Fruit fly (Drosophila melanogaster) whole organism, embryonic: Measurements from ENCODE around the gene CG4631.

Source experiments
- ATbp ChIP-seq: fragments of 200-800 bp; sonication (Bioruptor generic); optimal IDR thresholded peaks from 2 replicates; lab custom pipeline; 2017; ENCODE audit warnings: missing biosample characterization, mild to moderate bottlenecking, missing genetic modification characterization, missing genetic modification reagents
- B-H2 ChIP-seq: fragments of 200-800 bp; sonication (Bioruptor generic); optimal IDR thresholded peaks from 2 replicates; lab custom pipeline; 2018; ENCODE audit warnings: missing biosample characterization, mild to moderate bottlenecking, missing genetic modification characterization
- BEAF-32 ChIP-seq: fragments of 200-800 bp; sonication (Bioruptor generic); optimal IDR thresholded peaks from 3 replicates; lab custom pipeline; 2017; ENCODE audit warnings: missing biosample characterization, missing genetic modification characterization, mild to moderate bottlenecking, moderate library complexity, missing genetic modification reagents
- BtbVII ChIP-seq: fragments of 200-800 bp; sonication (Bioruptor generic); optimal IDR thresholded peaks from 3 replicates; lab custom pipeline; 2017; ENCODE audit warnings: missing biosample characterization, mild to moderate bottlenecking, missing genetic modification characterization
- CG10462 ChIP-seq: fragments of 200-800 bp; sonication (Bioruptor generic); optimal IDR thresholded peaks from 2 replicates; lab custom pipeline; 2016; ENCODE audit warnings: missing biosample characterization, missing genetic modification characterization
- CG11696 ChIP-seq: fragments of 200-800 bp; sonication (Bioruptor generic); IDR thresholded peaks from 2 replicates; pipeline ENCODE4 v1.3.6; 2022; ENCODE audit warnings: missing biosample characterization, missing genetic modification characterization
- CG1233 ChIP-seq: fragments of 200-800 bp; sonication (Bioruptor generic); optimal IDR thresholded peaks from 4 replicates; lab custom pipeline; 2018; ENCODE audit warnings: missing biosample characterization, mild to moderate bottlenecking, missing genetic modification characterization
- CG12391 ChIP-seq: fragments of 200-800 bp; sonication (Bioruptor generic); optimal IDR thresholded peaks from 3 replicates; lab custom pipeline; 2018; ENCODE audit warnings: missing biosample characterization, mild to moderate bottlenecking, missing genetic modification characterization, moderate library complexity
- CG13894 ChIP-seq: fragments of 200-800 bp; sonication (Bioruptor generic); optimal IDR thresholded peaks from 3 replicates; lab custom pipeline; 2018; ENCODE audit warnings: missing biosample characterization, mild to moderate bottlenecking, missing genetic modification characterization, moderate library complexity
- CG15696 ChIP-seq: fragments of 200-800 bp; sonication (Bioruptor generic); optimal IDR thresholded peaks from 2 replicates; lab custom pipeline; 2019; ENCODE audit warnings: missing biosample characterization, mild to moderate bottlenecking, missing genetic modification characterization, moderate library complexity
- CG16815 ChIP-seq: fragments of 200-800 bp; sonication (Bioruptor generic); optimal IDR thresholded peaks from 3 replicates; lab custom pipeline; 2017; ENCODE audit warnings: missing biosample characterization, mild to moderate bottlenecking, missing genetic modification characterization
- CG17359 ChIP-seq: fragments of 200-800 bp; sonication (Bioruptor generic); optimal IDR thresholded peaks from 3 replicates; lab custom pipeline; 2018; ENCODE audit warnings: missing biosample characterization, mild to moderate bottlenecking, missing genetic modification characterization, moderate library complexity
- CG3407 ChIP-seq: fragments of 200-800 bp; sonication (Bioruptor generic); optimal IDR thresholded peaks from 2 replicates; lab custom pipeline; 2018; ENCODE audit warnings: missing biosample characterization, mild to moderate bottlenecking, missing genetic modification characterization
- CG3726 ChIP-seq: fragments of 200-800 bp; sonication (Bioruptor generic); IDR thresholded peaks from 3 replicates; pipeline ENCODE4, ENCODE4 v1.3.6; 2022; ENCODE audit warnings: missing biosample characterization, missing genetic modification characterization
- CG4854 ChIP-seq: fragments of 200-800 bp; sonication (Bioruptor generic); optimal IDR thresholded peaks from 2 replicates; lab custom pipeline; 2016; ENCODE audit warnings: missing biosample characterization, missing genetic modification characterization, inconsistent platforms
- CG5245 ChIP-seq: fragments of 200-800 bp; sonication (Bioruptor generic); optimal IDR thresholded peaks from 3 replicates; lab custom pipeline; 2016; ENCODE audit warnings: missing biosample characterization, missing genetic modification characterization
- CG6272 ChIP-seq: fragments of 200-800 bp; sonication (Bioruptor generic); IDR thresholded peaks from 2 replicates; pipeline ENCODE4 v1.3.6; 2022; ENCODE audit warnings: missing biosample characterization, missing genetic modification characterization
- CG6654 ChIP-seq: fragments of 200-800 bp; sonication (Bioruptor generic); optimal IDR thresholded peaks from 2 replicates; lab custom pipeline; 2017; ENCODE audit warnings: missing biosample characterization, mild to moderate bottlenecking, missing genetic modification characterization
- CG6854 ChIP-seq: fragments of 200-800 bp; sonication (Bioruptor generic); optimal IDR thresholded peaks from 3 replicates; lab custom pipeline; 2017; ENCODE audit warnings: missing biosample characterization, mild to moderate bottlenecking, missing genetic modification characterization
- CG8290 ChIP-seq, 3 experiments: fragments of 200-800 bp; sonication (Bioruptor generic); optimal IDR thresholded peaks; 2 replicates each; lab custom pipeline; 2016 to 2019; ENCODE audit warnings: missing biosample characterization in 3 of 3, missing genetic modification characterization in 3 of 3, mild to moderate bottlenecking in 2 of 3, moderate library complexity in 1 of 3
- CG9727 ChIP-seq: fragments of 200-800 bp; sonication (Bioruptor generic); optimal IDR thresholded peaks from 3 replicates; lab custom pipeline; 2017; ENCODE audit warnings: missing biosample characterization, mild to moderate bottlenecking, missing genetic modification characterization
- CG9817 ChIP-seq: fragments of 200-800 bp; sonication (Bioruptor generic); optimal IDR thresholded peaks from 2 replicates; lab custom pipeline; 2018; ENCODE audit warnings: missing biosample characterization, mild to moderate bottlenecking, missing genetic modification characterization, moderate library complexity
- CTCF ChIP-seq: fragments of 200-800 bp; sonication (Bioruptor generic); optimal IDR thresholded peaks from 2 replicates; lab custom pipeline; 2017; ENCODE audit warnings: missing biosample characterization, mild to moderate bottlenecking, missing genetic modification characterization, moderate library complexity
- Dad ChIP-seq: fragments of 200-800 bp; sonication (Bioruptor generic); optimal IDR thresholded peaks from 3 replicates; lab custom pipeline; 2016; ENCODE audit warnings: missing biosample characterization, missing genetic modification characterization
- Drgx ChIP-seq: fragments of 200-800 bp; sonication (Bioruptor generic); IDR thresholded peaks from 2 replicates; pipeline ENCODE4 v1.3.6; 2022; ENCODE audit warnings: missing biosample characterization, missing genetic modification characterization
- E2f1 ChIP-seq: fragments of 200-800 bp; sonication (Bioruptor generic); IDR thresholded peaks from 2 replicates; pipeline ENCODE4 v1.3.6; 2022; ENCODE audit warnings: missing biosample characterization, missing genetic modification characterization
- Elba2 ChIP-seq: fragments of 200-800 bp; sonication (Bioruptor generic); optimal IDR thresholded peaks from 3 replicates; lab custom pipeline; 2016; ENCODE audit warnings: missing biosample characterization, missing genetic modification characterization
- Sry-β ChIP-seq: fragments of 200-800 bp; sonication (Bioruptor generic); optimal IDR thresholded peaks from 2 replicates; lab custom pipeline; 2018; ENCODE audit warnings: missing biosample characterization, mild to moderate bottlenecking, missing genetic modification characterization, moderate library complexity
- Sry-δ ChIP-seq: fragments of 200-800 bp; sonication (Bioruptor generic); optimal IDR thresholded peaks from 2 replicates; lab custom pipeline; 2016; ENCODE audit warnings: missing biosample characterization, missing genetic modification characterization
- Xrp1 ChIP-seq: fragments of 200-800 bp; sonication (Bioruptor generic); IDR thresholded peaks from 2 replicates; pipeline ENCODE4 v1.3.6; 2022; ENCODE audit warnings: missing biosample characterization, missing genetic modification characterization
- ara ChIP-seq: fragments of 200-800 bp; sonication (Bioruptor generic); IDR thresholded peaks from 2 replicates; pipeline ENCODE4 v1.3.6; 2022; ENCODE audit warnings: missing biosample characterization, missing genetic modification characterization
- br ChIP-seq: fragments of >200 bp; optimal IDR thresholded peaks from 2 replicates; lab custom pipeline; 2017
- dimm ChIP-seq: fragments of 200-800 bp; sonication (Bioruptor generic); IDR thresholded peaks from 2 replicates; pipeline ENCODE4 v1.3.6; 2022; ENCODE audit warnings: missing biosample characterization, missing genetic modification characterization
- fu2 ChIP-seq: fragments of 200-800 bp; sonication (Bioruptor generic); optimal IDR thresholded peaks from 2 replicates; lab custom pipeline; 2016; ENCODE audit warnings: missing biosample characterization, missing genetic modification characterization
- gem ChIP-seq: fragments of 200-800 bp; sonication (Bioruptor generic); optimal IDR thresholded peaks from 2 replicates; lab custom pipeline; 2019; ENCODE audit warnings: missing biosample characterization, mild to moderate bottlenecking, missing genetic modification characterization, moderate library complexity
- h ChIP-seq: fragments of >200 bp; optimal IDR thresholded peaks from 2 replicates; lab custom pipeline; 2017
- ind ChIP-seq: fragments of 200-800 bp; sonication (Bioruptor generic); optimal IDR thresholded peaks from 3 replicates; lab custom pipeline; 2016; ENCODE audit warnings: missing biosample characterization, missing genetic modification characterization
- insv ChIP-seq, 2 experiments: fragments of 200-800 bp; sonication (Bioruptor generic); optimal IDR thresholded peaks; 3 replicates each; lab custom pipeline; 2016 to 2018; ENCODE audit warnings: missing biosample characterization in 2 of 2, missing genetic modification characterization in 2 of 2
- inv ChIP-seq: fragments of 200-800 bp; sonication (Bioruptor generic); IDR thresholded peaks from 2 replicates; pipeline ENCODE4 v1.3.6; 2022; ENCODE audit warnings: missing biosample characterization, missing genetic modification characterization; ENCODE audit not compliant: partially characterized antibody
- lov ChIP-seq, 2 experiments: fragments of 200-800 bp in 1 of 2; fragments of >200 bp in 1 of 2; sonication (Bioruptor generic) in 1 of 2; IDR thresholded peaks in 1 of 2; optimal IDR thresholded peaks in 1 of 2; 2 replicates in 1 of 2; 3 replicates in 1 of 2; pipeline versions ENCODE4 v1.3.6 to Lab custom; 2017 to 2022; ENCODE audit warnings: missing biosample characterization in 1 of 2, missing genetic modification characterization in 1 of 2
- mld ChIP-seq: fragments of 200-800 bp; sonication (Bioruptor generic); IDR thresholded peaks from 3 replicates; pipeline ENCODE4 v1.3.6; 2022; ENCODE audit warnings: missing biosample characterization, missing genetic modification characterization; ENCODE audit not compliant: partially characterized antibody
- pros ChIP-seq: fragments of 200-800 bp; sonication (Bioruptor generic); optimal IDR thresholded peaks from 3 replicates; lab custom pipeline; 2019; ENCODE audit warnings: missing biosample characterization, mild to moderate bottlenecking, missing genetic modification characterization, moderate library complexity
- sisA ChIP-seq: fragments of 200-800 bp; sonication (Bioruptor generic); IDR thresholded peaks from 2 replicates; pipeline ENCODE4 v1.3.6; 2022; ENCODE audit warnings: missing biosample characterization, missing genetic modification characterization
- so ChIP-seq: fragments of 200-800 bp; sonication (Bioruptor generic); IDR thresholded peaks from 3 replicates; pipeline ENCODE4 v1.3.6; 2022; ENCODE audit warnings: missing biosample characterization, missing genetic modification characterization
- stc ChIP-seq: fragments of 200-800 bp; sonication (Bioruptor generic); IDR thresholded peaks from 2 replicates; pipeline ENCODE4 v1.3.6; 2022; ENCODE audit warnings: missing biosample characterization, missing genetic modification characterization
- tin ChIP-seq: fragments of 200-800 bp; sonication (Bioruptor generic); optimal IDR thresholded peaks from 3 replicates; lab custom pipeline; 2016; ENCODE audit warnings: missing biosample characterization, missing genetic modification characterization
- unpg ChIP-seq: fragments of 200-800 bp; sonication (Bioruptor generic); optimal IDR thresholded peaks from 3 replicates; lab custom pipeline; 2018; ENCODE audit warnings: missing biosample characterization, mild to moderate bottlenecking, missing genetic modification characterization, moderate library complexity

Gene CG4631

dm6 chr2L:16597798-16598737 is 9.1 kb upstream of the CG4631 start (continued):
- TF ChIP-seq CG11696 (GFP tag; lab: Robert Waterston, UW) (no peak), CG15696 (tag; lab: Kevin White, UChicago) (peak; percentile 4), CG5245 (peak; percentile 62), mld (GFP tag; lab: Robert Waterston, UW) (no peak), CG9817 (tag; lab: Kevin White, UChicago) (peak; percentile 15), br (lab: Kevin White, UChicago) (no peak), Drgx (GFP tag; lab: Robert Waterston, UW) (peak; percentile 96), CG12391 (tag; lab: Kevin White, UChicago) (peak; percentile 62), sisA (peak; percentile 50; the same call in 1 of the 2 replicates), pros (GFP tag; lab: Kevin White, UChicago) (no peak), ind (peak; percentile 14), dimm (GFP tag; lab: Robert Waterston, UW) (0 out of 2 replicates have a peak, but pooled peaks have one; percentile 45), CG10462 (peak; percentile 17), so (no peak), Sry-δ (GFP tag; lab: Kevin White, UChicago) (peak; percentile 7), fu2 (GFP tag; lab: Kevin White, UChicago) (peak; percentile 4), CG16815 (GFP tag; lab: Kevin White, UChicago) (peak; percentile 2), h (no peak), CG3726 (GFP tag; lab: Robert Waterston, UW) (no peak), Elba2 (GFP tag; lab: Kevin White, UChicago) (no peak), ATbp (GFP tag; lab: Kevin White, UChicago) (peak; percentile 81), CG9727 (peak; percentile 28), E2f1 (GFP tag; lab: Robert Waterston, UW) (no peak), Sry-β (GFP tag; lab: Kevin White, UChicago) (no peak), CG6272 (GFP tag; lab: Robert Waterston, UW) (no peak), CG13894 (tag; lab: Kevin White, UChicago) (no peak), CG4854 (GFP tag; lab: Kevin White, UChicago) (peak; percentile 3), CG8290 (GFP tag; optimal IDR thresholded peaks at IDR 0.05; lab: Kevin White, UChicago) (peak; percentile 25), CG8290 (tag; optimal IDR thresholded peaks at IDR 0.05; lab: Kevin White, UChicago) (no peak), unpg (GFP tag; lab: Kevin White, UChicago) (peak; percentile 79), gem (tag; lab: Kevin White, UChicago) (peak; percentile 83), tin (peak; percentile 42), Xrp1 (peak; percentile 64)

DNA sequence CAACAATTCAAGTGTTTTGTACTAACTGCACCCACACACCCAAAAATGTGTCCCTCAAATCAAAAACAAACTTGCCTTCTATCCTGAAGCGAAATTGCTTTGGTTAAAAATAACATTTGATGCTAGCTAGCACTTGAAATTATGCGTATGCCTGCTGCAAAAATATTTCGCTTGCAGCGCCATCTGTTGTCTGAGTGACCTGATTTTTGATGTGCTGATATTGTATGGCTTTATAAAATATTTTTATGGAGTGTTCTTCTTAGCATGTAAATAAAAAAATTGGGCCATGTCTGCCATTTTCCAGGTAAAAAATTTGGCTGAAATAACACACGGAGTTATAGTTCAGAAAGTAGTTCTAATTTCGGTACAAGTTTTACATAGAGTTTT is 8.4 kb upstream of the CG4631 start:
- no peak for TF ChIP-seq BtbVII (GFP tag; lab: Kevin White, UChicago)
- TF ChIP-seq CTCF: peak; percentile 69

- TF ChIP-seq inv (peak; percentile 36; the same call in 1 of the 2 replicates), CG17359 (tag; lab: Kevin White, UChicago) (peak; percentile 95), CG3407 (GFP tag; lab: Kevin White, UChicago) (no peak), CG6654 (GFP tag; lab: Kevin White, UChicago) (peak; percentile 97), B-H2 (GFP tag; lab: Kevin White, UChicago) (peak; percentile 26), CG6854 (GFP tag; lab: Kevin White, UChicago) (peak; percentile 34), stc (GFP tag; lab: Robert Waterston, UW) (peak; percentile 47; the same call in 1 of the 2 replicates), BEAF-32 (GFP tag; lab: Kevin White, UChicago) (peak; percentile 20), insv (GFP tag; optimal IDR thresholded peaks at IDR 0.05; lab: Kevin White, UChicago) (peak in 1 of 2 experiments; percentile 92), ara (GFP tag; lab: Robert Waterston, UW) (peak; percentile 7; the same call in 1 of the 2 replicates), CG1233 (GFP tag; lab: Kevin White, UChicago) (peak; percentile 6), lov (optimal IDR thresholded peaks at IDR 0.05; lab: Kevin White, UChicago) (no peak), lov (GFP tag; IDR thresholded peaks at IDR 0.05; lab: Robert Waterston, UW) (peak; percentile 63; the same call in 2 of the 3 replicates), Dad (peak; percentile 11)
These were observed 5.6 kb upstream of the CG4631 start for dm6 chr2L:16601515-16602026.
